Fruit fly (Drosophila melanogaster) S2 (cell line): ENCODE results near the gene CG2681.

Experiments
- CG8478 ChIP-seq: fragments of >200 bp; optimal IDR thresholded peaks from 2 replicates; lab custom pipeline; 2018
- CTCF ChIP-seq, 2 experiments: fragments of >200 bp; optimal IDR thresholded peaks; 2 replicates each; lab custom pipeline; 2018

dm6 chrX:2727506-2727905 lies 19.0 kb downstream of the CG2681 start, which contains the start of gene dwg:
- TF ChIP-seq CTCF (optimal IDR thresholded peaks at IDR 0.05; lab: Kevin White, UChicago) (no peak), CG8478 (lab: Kevin White, UChicago) (no peak)
